Fruit fly (Drosophila melanogaster) whole organism, embryonic: ENCODE data around the gene CG34307.

ENCODE experiments used
- Aef1 ChIP-seq: fragments of 200-800 bp; sonication (Bioruptor generic); IDR thresholded peaks from 3 replicates; pipeline ENCODE4 v1.3.6; 2022; ENCODE audit warnings: missing biosample characterization, missing genetic modification characterization
- CG10366 ChIP-seq: fragments of 200-800 bp; sonication (Bioruptor generic); IDR thresholded peaks from 2 replicates; pipeline ENCODE4 v1.3.6; 2022; ENCODE audit warnings: missing biosample characterization, missing genetic modification characterization
- CG10979 ChIP-seq: fragments of 200-800 bp; sonication (Bioruptor generic); optimal IDR thresholded peaks from 2 replicates; lab custom pipeline; 2018; ENCODE audit warnings: missing biosample characterization, mild to moderate bottlenecking, missing genetic modification characterization, moderate library complexity
- CG11560 ChIP-seq: fragments of 200-800 bp; sonication (Bioruptor generic); IDR thresholded peaks from 3 replicates; pipeline ENCODE4 v1.3.6; 2022; ENCODE audit warnings: missing biosample characterization, missing genetic modification characterization
- CG12071 ChIP-seq: fragments of 200-800 bp; sonication (Bioruptor generic); optimal IDR thresholded peaks from 3 replicates; lab custom pipeline; 2018; ENCODE audit warnings: missing biosample characterization, mild to moderate bottlenecking, missing genetic modification characterization
- CG12219 ChIP-seq: fragments of 200-800 bp; sonication (Bioruptor generic); optimal IDR thresholded peaks from 3 replicates; lab custom pipeline; 2018; ENCODE audit warnings: missing biosample characterization, mild to moderate bottlenecking, missing genetic modification characterization
- CG12299 ChIP-seq: fragments of 200-800 bp; sonication (Bioruptor generic); optimal IDR thresholded peaks from 2 replicates; lab custom pipeline; 2018; ENCODE audit warnings: missing biosample characterization, mild to moderate bottlenecking, missing genetic modification characterization
- CG12942 ChIP-seq: fragments of 200-800 bp; sonication (Bioruptor generic); optimal IDR thresholded peaks from 3 replicates; lab custom pipeline; 2016; ENCODE audit warnings: missing biosample characterization, missing genetic modification characterization
- CG13296 ChIP-seq: fragments of 200-800 bp; sonication (Bioruptor generic); optimal IDR thresholded peaks from 3 replicates; lab custom pipeline; 2018; ENCODE audit warnings: missing biosample characterization, mild to moderate bottlenecking, missing genetic modification characterization
- CG13424 ChIP-seq: fragments of 200-800 bp; sonication (Bioruptor generic); optimal IDR thresholded peaks from 2 replicates; lab custom pipeline; 2019; ENCODE audit warnings: missing biosample characterization, mild to moderate bottlenecking, missing genetic modification characterization, moderate library complexity
- CG15073 ChIP-seq: fragments of 200-800 bp; sonication (Bioruptor generic); optimal IDR thresholded peaks from 2 replicates; lab custom pipeline; 2016; ENCODE audit warnings: missing biosample characterization, missing genetic modification characterization
- CG15269 ChIP-seq: fragments of 200-800 bp; sonication (Bioruptor generic); optimal IDR thresholded peaks from 2 replicates; lab custom pipeline; 2018; ENCODE audit warnings: missing biosample characterization, mild to moderate bottlenecking, missing genetic modification characterization, moderate library complexity
- CG1603 ChIP-seq: fragments of 200-800 bp; sonication (Bioruptor generic); optimal IDR thresholded peaks from 2 replicates; lab custom pipeline; 2019; ENCODE audit warnings: missing biosample characterization, mild to moderate bottlenecking, missing genetic modification characterization, moderate library complexity
- CG17328 ChIP-seq: fragments of 200-800 bp; sonication (Bioruptor generic); IDR thresholded peaks from 2 replicates; pipeline ENCODE4 v1.3.6; 2022; ENCODE audit warnings: missing biosample characterization, missing genetic modification characterization
- CG18599 ChIP-seq: fragments of 200-800 bp; sonication (Bioruptor generic); optimal IDR thresholded peaks from 3 replicates; lab custom pipeline; 2017; ENCODE audit warnings: missing biosample characterization, missing genetic modification characterization, mild to moderate bottlenecking, moderate library complexity, missing genetic modification reagents
- CG18764 ChIP-seq: fragments of 200-800 bp; sonication (Bioruptor generic); optimal IDR thresholded peaks from 3 replicates; lab custom pipeline; 2016; ENCODE audit warnings: missing biosample characterization, missing genetic modification characterization
- CG3281 ChIP-seq: fragments of 200-800 bp; sonication (Bioruptor generic); optimal IDR thresholded peaks from 3 replicates; lab custom pipeline; 2017; ENCODE audit warnings: missing biosample characterization, mild to moderate bottlenecking, missing genetic modification characterization
- CG3407 ChIP-seq: fragments of 200-800 bp; sonication (Bioruptor generic); optimal IDR thresholded peaks from 2 replicates; lab custom pipeline; 2018; ENCODE audit warnings: missing biosample characterization, mild to moderate bottlenecking, missing genetic modification characterization
- CG4730 ChIP-seq: fragments of 200-800 bp; sonication (Bioruptor generic); IDR thresholded peaks from 2 replicates; pipeline ENCODE4 v1.3.6; 2022; ENCODE audit warnings: missing biosample characterization, missing genetic modification characterization
- CG8388 ChIP-seq: fragments of 200-800 bp; sonication (Bioruptor generic); optimal IDR thresholded peaks from 2 replicates; lab custom pipeline; 2019; ENCODE audit warnings: missing biosample characterization, mild to moderate bottlenecking, missing genetic modification characterization, moderate library complexity
- CG9437 ChIP-seq: fragments of 200-800 bp; sonication (Bioruptor generic); optimal IDR thresholded peaks from 2 replicates; lab custom pipeline; 2018; ENCODE audit warnings: missing biosample characterization, mild to moderate bottlenecking, missing genetic modification characterization
- CTCF ChIP-seq: fragments of 200-800 bp; sonication (Bioruptor generic); optimal IDR thresholded peaks from 2 replicates; lab custom pipeline; 2017; ENCODE audit warnings: missing biosample characterization, mild to moderate bottlenecking, missing genetic modification characterization, moderate library complexity
- CrebB ChIP-seq: fragments of 200-800 bp; sonication (Bioruptor generic); optimal IDR thresholded peaks from 3 replicates; lab custom pipeline; 2018; ENCODE audit warnings: missing biosample characterization, mild to moderate bottlenecking, missing genetic modification characterization
- Doc2 ChIP-seq: fragments of 200-800 bp; sonication (Bioruptor generic); IDR thresholded peaks from 2 replicates; pipeline ENCODE4 v1.3.6; 2022; ENCODE audit warnings: missing biosample characterization, missing genetic modification characterization
- Doc3 ChIP-seq: fragments of 200-800 bp; sonication (Bioruptor generic); IDR thresholded peaks from 3 replicates; pipeline ENCODE4 v1.3.6; 2022; ENCODE audit warnings: missing biosample characterization, missing genetic modification characterization; ENCODE audit not compliant: partially characterized antibody
- Dref ChIP-seq: fragments of 200-800 bp; sonication (Bioruptor generic); IDR thresholded peaks from 2 replicates; pipeline ENCODE4 v1.3.6; 2022; ENCODE audit warnings: missing biosample characterization, missing genetic modification characterization
- E2f1 ChIP-seq: fragments of 200-800 bp; sonication (Bioruptor generic); IDR thresholded peaks from 2 replicates; pipeline ENCODE4 v1.3.6; 2022; ENCODE audit warnings: missing biosample characterization, missing genetic modification characterization
- Eip74EF ChIP-seq, 2 experiments: fragments of 200-800 bp in 1 of 2; fragments of >200 bp in 1 of 2; sonication (Bioruptor generic) in 1 of 2; optimal IDR thresholded peaks; 2 replicates each; lab custom pipeline; 2017 to 2019; ENCODE audit warnings: missing biosample characterization in 2 of 2, missing genetic modification characterization in 2 of 2, mild to moderate bottlenecking in 1 of 2, moderate library complexity in 1 of 2
- Fer3 ChIP-seq: fragments of 200-800 bp; sonication (Bioruptor generic); optimal IDR thresholded peaks from 2 replicates; lab custom pipeline; 2018; ENCODE audit warnings: missing biosample characterization, mild to moderate bottlenecking, missing genetic modification characterization, moderate library complexity
- Hmr ChIP-seq: fragments of 200-800 bp; sonication (Bioruptor generic); optimal IDR thresholded peaks from 3 replicates; lab custom pipeline; 2017; ENCODE audit warnings: mild to moderate bottlenecking, missing biosample characterization, missing genetic modification reagents, missing genetic modification characterization
- Hr78 ChIP-seq, 2 experiments: fragments of 200-800 bp in 1 of 2; fragments of >200 bp in 1 of 2; sonication (Bioruptor generic) in 1 of 2; optimal IDR thresholded peaks; 2 replicates each; lab custom pipeline; 2017 to 2019; ENCODE audit warnings: missing biosample characterization in 2 of 2, missing genetic modification characterization in 2 of 2, mild to moderate bottlenecking in 1 of 2, moderate library complexity in 1 of 2
- NFAT ChIP-seq: fragments of 200-800 bp; sonication (Bioruptor generic); IDR thresholded peaks from 2 replicates; pipeline ENCODE4 v1.3.6; 2022; ENCODE audit warnings: missing biosample characterization, missing genetic modification characterization
- Sox102F ChIP-seq: fragments of 200-800 bp; sonication (Bioruptor generic); optimal IDR thresholded peaks from 2 replicates; lab custom pipeline; 2018; ENCODE audit warnings: missing biosample characterization, mild to moderate bottlenecking, missing genetic modification characterization, moderate library complexity
- Spps ChIP-seq: fragments of 200-800 bp; sonication (Bioruptor generic); optimal IDR thresholded peaks from 2 replicates; lab custom pipeline; 2018; ENCODE audit warnings: missing biosample characterization, mild to moderate bottlenecking, missing genetic modification characterization
- Sry-β ChIP-seq: fragments of 200-800 bp; sonication (Bioruptor generic); optimal IDR thresholded peaks from 2 replicates; lab custom pipeline; 2018; ENCODE audit warnings: missing biosample characterization, mild to moderate bottlenecking, missing genetic modification characterization, moderate library complexity
- ap ChIP-seq: fragments of 200-800 bp; sonication (Bioruptor generic); IDR thresholded peaks from 2 replicates; pipeline ENCODE4 v1.3.6; 2022; ENCODE audit warnings: missing biosample characterization, missing genetic modification characterization
- cad ChIP-seq: fragments of >200 bp; optimal IDR thresholded peaks from 2 replicates; lab custom pipeline; 2017; ENCODE audit warnings: missing biosample characterization, missing genetic modification characterization
- danr ChIP-seq: fragments of 200-800 bp; sonication (Bioruptor generic); IDR thresholded peaks from 2 replicates; pipeline ENCODE4 v1.3.6; 2022; ENCODE audit warnings: missing biosample characterization, missing genetic modification characterization
- dmrt99B ChIP-seq: fragments of 200-800 bp; sonication (Bioruptor generic); optimal IDR thresholded peaks from 2 replicates; lab custom pipeline; 2018; ENCODE audit warnings: missing biosample characterization, mild to moderate bottlenecking, missing genetic modification characterization, moderate library complexity
- h ChIP-seq: fragments of >200 bp; optimal IDR thresholded peaks from 2 replicates; lab custom pipeline; 2017
- kah ChIP-seq: fragments of 200-800 bp; sonication (Bioruptor generic); optimal IDR thresholded peaks from 2 replicates; lab custom pipeline; 2018; ENCODE audit warnings: missing biosample characterization, mild to moderate bottlenecking, missing genetic modification characterization
- nau ChIP-seq: fragments of 200-800 bp; sonication (Bioruptor generic); optimal IDR thresholded peaks from 3 replicates; lab custom pipeline; 2017; ENCODE audit warnings: missing biosample characterization, mild to moderate bottlenecking, missing genetic modification characterization, missing genetic modification reagents
- odd ChIP-seq: fragments of 200-800 bp; sonication (Bioruptor generic); optimal IDR thresholded peaks from 2 replicates; lab custom pipeline; 2017; ENCODE audit warnings: missing biosample characterization, mild to moderate bottlenecking, missing genetic modification characterization
- peb ChIP-seq: fragments of 200-800 bp; sonication (Bioruptor generic); IDR thresholded peaks from 2 replicates; pipeline ENCODE4 v1.3.6; 2022; ENCODE audit warnings: missing biosample characterization, missing genetic modification characterization
- pnt ChIP-seq: fragments of 200-800 bp; sonication (Bioruptor generic); optimal IDR thresholded peaks from 3 replicates; lab custom pipeline; 2016; ENCODE audit warnings: missing biosample characterization, missing genetic modification characterization
- run ChIP-seq: fragments of 200-800 bp; sonication (Bioruptor generic); optimal IDR thresholded peaks from 3 replicates; lab custom pipeline; 2018; ENCODE audit warnings: missing biosample characterization, mild to moderate bottlenecking, missing genetic modification characterization
- schlank ChIP-seq: fragments of 200-800 bp; sonication (Bioruptor generic); optimal IDR thresholded peaks from 2 replicates; lab custom pipeline; 2018; ENCODE audit warnings: missing biosample characterization, mild to moderate bottlenecking, missing genetic modification characterization
- scrt ChIP-seq: fragments of 200-800 bp; sonication (Bioruptor generic); optimal IDR thresholded peaks from 2 replicates; lab custom pipeline; 2018; ENCODE audit warnings: missing biosample characterization, mild to moderate bottlenecking, missing genetic modification characterization, moderate library complexity
- stc ChIP-seq: fragments of 200-800 bp; sonication (Bioruptor generic); IDR thresholded peaks from 2 replicates; pipeline ENCODE4 v1.3.6; 2022; ENCODE audit warnings: missing biosample characterization, missing genetic modification characterization
- trem ChIP-seq: fragments of 200-800 bp; optimal IDR thresholded peaks from 3 replicates; lab custom pipeline; 2019; ENCODE audit warnings: missing biosample characterization, mild to moderate bottlenecking, missing genetic modification characterization, moderate library complexity
- zen2 ChIP-seq: fragments of 200-800 bp; sonication (Bioruptor generic); IDR thresholded peaks from 3 replicates; pipeline ENCODE4 v1.3.6; 2022; ENCODE audit warnings: missing biosample characterization, missing genetic modification characterization; ENCODE audit not compliant: partially characterized antibody

The CG34307 gene

DNA sequence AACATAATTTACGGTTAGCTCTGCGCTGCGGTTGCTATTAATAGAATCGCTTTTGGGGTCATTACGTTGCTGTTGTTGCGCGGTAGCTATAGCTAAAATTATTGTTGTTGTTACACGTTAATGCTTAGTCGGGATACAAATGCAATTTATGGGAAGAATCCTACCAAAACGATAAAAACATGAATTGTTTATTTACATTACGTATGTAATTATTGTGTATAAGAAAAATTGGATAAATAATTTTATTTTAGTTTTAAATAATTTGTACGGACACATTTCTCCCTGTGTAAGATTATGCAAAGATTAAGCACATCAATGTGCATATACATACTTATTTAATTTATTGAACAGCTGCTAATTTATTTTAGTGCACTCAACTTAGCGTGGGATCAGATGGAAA, 45.4 kb upstream of the CG34307 start (continued):
- peak; percentile 80 for TF ChIP-seq dmrt99B (tag; lab: Kevin White, UChicago)
- no peak for TF ChIP-seq CG4730 (GFP tag; lab: Robert Waterston, UW)
- TF ChIP-seq CG11560, result no peak
- no peak for TF ChIP-seq Doc3 (GFP tag; lab: Robert Waterston, UW)
- TF ChIP-seq CG13424 (tag; lab: Kevin White, UChicago), result peak; percentile 71
- no peak for TF ChIP-seq CG3281 (GFP tag; lab: Kevin White, UChicago)
- TF ChIP-seq scrt, result no peak
- peak; percentile 7 for TF ChIP-seq Sry-β (GFP tag; lab: Kevin White, UChicago)
- TF ChIP-seq trem (tag; lab: Kevin White, UChicago), result peak; percentile 64
- TF ChIP-seq zen2 (GFP tag; lab: Robert Waterston, UW), result no peak
- no peak for TF ChIP-seq CG18599
- TF ChIP-seq CG18764 (GFP tag; lab: Kevin White, UChicago), result no peak
- TF ChIP-seq CG17328 (GFP tag; lab: Robert Waterston, UW), result peak; percentile 68; the same call in 1 of the 2 replicates
- no peak for TF ChIP-seq cad (GFP tag; lab: Kevin White, UChicago)
- TF ChIP-seq run (tag; lab: Kevin White, UChicago), result peak; percentile 26
- peak in 1 of 2 experiments; percentile 78 for TF ChIP-seq Eip74EF (GFP tag; optimal IDR thresholded peaks at IDR 0.05; lab: Kevin White, UChicago)
- no peak for TF ChIP-seq h (lab: Kevin White, UChicago)
- no peak for TF ChIP-seq schlank
- peak; percentile 46; the same call in 1 of the 2 replicates for TF ChIP-seq stc (GFP tag; lab: Robert Waterston, UW)
- TF ChIP-seq Dref (GFP tag; lab: Robert Waterston, UW), result no peak
- TF ChIP-seq CG10366, result peak; percentile 47
- TF ChIP-seq Hr78 (GFP tag; optimal IDR thresholded peaks at IDR 0.05; lab: Kevin White, UChicago), result no peak
- no peak for TF ChIP-seq CG13296
- no peak for TF ChIP-seq CTCF (GFP tag; lab: Kevin White, UChicago)
- TF ChIP-seq CG15269 (tag; lab: Kevin White, UChicago), result peak; percentile 42
- TF ChIP-seq Doc2 (GFP tag; lab: Robert Waterston, UW), result no peak
- peak; percentile 46 for TF ChIP-seq kah
- peak; percentile 9 for TF ChIP-seq CG9437 (GFP tag; lab: Kevin White, UChicago)
- TF ChIP-seq danr, result 0 out of 2 replicates have a peak, but pooled peaks have one; percentile 14
- TF ChIP-seq Aef1 (GFP tag; lab: Robert Waterston, UW), result peak; percentile 20; the same call in 1 of the 3 replicates
- peak; percentile 29 for TF ChIP-seq CG12299 (tag; lab: Kevin White, UChicago)
- TF ChIP-seq Spps (tag; lab: Kevin White, UChicago), result peak; percentile 52
- TF ChIP-seq ap (GFP tag; lab: Robert Waterston, UW), result peak; percentile 27; the same call in 1 of the 2 replicates
- no peak for TF ChIP-seq NFAT (GFP tag; lab: Robert Waterston, UW)
- peak; percentile 84 for TF ChIP-seq CG10979
- TF ChIP-seq pnt, result no peak
- no peak for TF ChIP-seq CG12071 (GFP tag; lab: Kevin White, UChicago)
- TF ChIP-seq Hmr (GFP tag; lab: Kevin White, UChicago), result no peak
- TF ChIP-seq CG12219, result no peak
- no peak for TF ChIP-seq CrebB (tag; lab: Kevin White, UChicago)
- 0 out of 2 replicates have a peak, but pooled peaks have one; percentile 41 for TF ChIP-seq peb (GFP tag; lab: Robert Waterston, UW)
- TF ChIP-seq E2f1 (GFP tag; lab: Robert Waterston, UW), result no peak
- TF ChIP-seq odd (GFP tag; lab: Kevin White, UChicago), result peak; percentile 6
- no peak for TF ChIP-seq CG12942 (GFP tag; lab: Kevin White, UChicago)
- peak; percentile 3 for TF ChIP-seq nau
- peak; percentile 81 for TF ChIP-seq Sox102F (GFP tag; lab: Kevin White, UChicago)
- peak; percentile 12 for TF ChIP-seq CG3407 (GFP tag; lab: Kevin White, UChicago)
- TF ChIP-seq Fer3 (tag; lab: Kevin White, UChicago), result peak; percentile 26
- no peak for TF ChIP-seq CG15073 (GFP tag; lab: Kevin White, UChicago)
- peak; percentile 53 for TF ChIP-seq CG1603 (tag; lab: Kevin White, UChicago)
- peak; percentile 73 for TF ChIP-seq CG8388
